Worm (Caenorhabditis elegans) whole organism, early embryonic: ENCODE results near the gene B0454.6.

ENCODE experiments used
- B0310.2 ChIP-seq: sonication (generic microtip); optimal IDR thresholded peaks from 2 replicates; lab custom pipeline; 2016; ENCODE audit warnings: mild to moderate bottlenecking, missing genetic modification characterization, missing compliant biosample characterization
- F13C5.2 ChIP-seq: sonication (generic microtip); optimal IDR thresholded peaks from 2 replicates; lab custom pipeline; 2017; ENCODE audit warnings: mild to moderate bottlenecking, missing genetic modification characterization, inconsistent platforms, missing compliant biosample characterization
- aly-1 ChIP-seq: sonication (generic microtip); optimal IDR thresholded peaks from 2 replicates; lab custom pipeline; 2016; ENCODE audit warnings: missing genetic modification characterization, missing compliant biosample characterization
- ama-1 ChIP-seq: fragments of 150-350 bp; optimal IDR thresholded peaks from 2 replicates; lab custom pipeline; 2014
- ceh-13 ChIP-seq: fragments of 200-800 bp; sonication (Bioruptor generic); optimal IDR thresholded peaks from 2 replicates; lab custom pipeline; 2018; ENCODE audit warnings: mild to moderate bottlenecking, missing genetic modification characterization, missing compliant biosample characterization
- ceh-36 ChIP-seq: sonication (generic microtip); optimal IDR thresholded peaks from 2 replicates; lab custom pipeline; 2016; ENCODE audit warnings: missing genetic modification characterization, inconsistent platforms, missing compliant biosample characterization
- ets-7 ChIP-seq: sonication (generic microtip); optimal IDR thresholded peaks from 2 replicates; lab custom pipeline; 2016; ENCODE audit warnings: missing genotype, missing genetic modification characterization, missing compliant biosample characterization
- flt-1 ChIP-seq: fragments of 200-800 bp; sonication (Bioruptor generic); IDR thresholded peaks from 2 replicates; pipeline ENCODE4 v1.3.6; 2022; ENCODE audit warnings: missing genetic modification characterization, missing compliant biosample characterization
- hmbx-1 ChIP-seq: sonication (generic microtip); optimal IDR thresholded peaks from 2 replicates; lab custom pipeline; 2016; ENCODE audit warnings: mild to moderate bottlenecking, missing genetic modification characterization, missing compliant biosample characterization
- hmg-4 ChIP-seq: fragments of 200-800 bp; sonication (Bioruptor generic); optimal IDR thresholded peaks from 2 replicates; lab custom pipeline; 2018; ENCODE audit warnings: mild to moderate bottlenecking, missing genetic modification characterization, missing compliant biosample characterization
- hnd-1 ChIP-seq: sonication (generic microtip); optimal IDR thresholded peaks from 2 replicates; lab custom pipeline; 2016; ENCODE audit warnings: missing genetic modification characterization, missing compliant biosample characterization
- pes-1 ChIP-seq: fragments of 200-800 bp; sonication (Bioruptor generic); IDR thresholded peaks from 2 replicates; pipeline ENCODE4 v1.3.6; 2022; ENCODE audit warnings: missing genetic modification reagents, missing genetic modification characterization, missing compliant biosample characterization
- scrt-1 ChIP-seq: fragments of 200-800 bp; sonication (Bioruptor generic); IDR thresholded peaks from 2 replicates; pipeline ENCODE4 v1.3.6; 2022; ENCODE audit warnings: missing genetic modification characterization, missing compliant biosample characterization
- sea-1 ChIP-seq: fragments of 200-800 bp; sonication (Bioruptor generic); conservative IDR thresholded peaks from 2 replicates; pipeline ENCODE4 v1.3.6; 2022; ENCODE audit warnings: missing genetic modification characterization, missing compliant biosample characterization
- tbx-11 ChIP-seq: fragments of 200-800 bp; sonication (Bioruptor generic); IDR thresholded peaks from 2 replicates; pipeline ENCODE4 v1.3.6; 2022; ENCODE audit warnings: missing genetic modification characterization, missing compliant biosample characterization
- tbx-37 ChIP-seq: fragments of 200-800 bp; sonication (Bioruptor generic); conservative IDR thresholded peaks from 2 replicates; pipeline ENCODE4 v1.3.6; 2022; ENCODE audit warnings: missing genetic modification reagents, missing genetic modification characterization, missing compliant biosample characterization
- tra-4 ChIP-seq: sonication (generic microtip); optimal IDR thresholded peaks from 2 replicates; lab custom pipeline; 2017; ENCODE audit warnings: missing genetic modification characterization, missing compliant biosample characterization

Gene B0454.6

ce11 chrII:3003667-3004066, 28.9 kb upstream of the B0454.6 start, which contains the start of gene lido-11:
lido-11 (plus strand) TSS chrII:3003967.
- TF ChIP-seq ama-1 (lab: Kevin White, UChicago) = no peak
- TF ChIP-seq hnd-1 (tag; lab: Kevin White, UChicago) = no peak
- TF ChIP-seq pes-1 (GFP tag; lab: Robert Waterston, UW) = no peak
- no peak for TF ChIP-seq hmbx-1 (tag; lab: Kevin White, UChicago)
- no peak for TF ChIP-seq ceh-13 (GFP tag; lab: Kevin White, UChicago)
- TF ChIP-seq tbx-37 (GFP tag; lab: Robert Waterston, UW) = no peak
- TF ChIP-seq F13C5.2 = no peak
- no peak for TF ChIP-seq B0310.2
- TF ChIP-seq scrt-1 = no peak
- TF ChIP-seq tbx-11 (GFP tag; lab: Robert Waterston, UW) = no peak
- TF ChIP-seq flt-1 (GFP tag; lab: Robert Waterston, UW) = no peak
- no peak for TF ChIP-seq sea-1
- no peak for TF ChIP-seq ets-7 (tag; lab: Kevin White, UChicago)
- no peak for TF ChIP-seq hmg-4 (GFP tag; lab: Kevin White, UChicago)
- no peak for TF ChIP-seq ceh-36 (tag; lab: Kevin White, UChicago)

- no peak for TF ChIP-seq ceh-13 (GFP tag; lab: Kevin White, UChicago)
- TF ChIP-seq ets-7 (tag; lab: Kevin White, UChicago) = no peak
- no peak for TF ChIP-seq tbx-11 (GFP tag; lab: Robert Waterston, UW)
- no peak for TF ChIP-seq scrt-1
- TF ChIP-seq tbx-37 (GFP tag; lab: Robert Waterston, UW) = no peak
- TF ChIP-seq B0310.2 = no peak
- no peak for TF ChIP-seq aly-1 (tag; lab: Kevin White, UChicago)
- no peak for TF ChIP-seq tra-4 (tag; lab: Kevin White, UChicago)
- no peak for TF ChIP-seq ceh-36 (tag; lab: Kevin White, UChicago)
- no peak for TF ChIP-seq ama-1 (lab: Kevin White, UChicago)
- TF ChIP-seq F13C5.2 = no peak
Measured at ce11 chrII:3005499-3005898, 27.1 kb upstream of the B0454.6 start, which contains the start of gene lido-12. lido-12 (plus strand) TSS chrII:3005799.

- TF ChIP-seq ets-7 (tag; lab: Kevin White, UChicago) (no peak), flt-1 (GFP tag; lab: Robert Waterston, UW) (no peak), hmg-4 (GFP tag; lab: Kevin White, UChicago) (no peak), F13C5.2 (no peak), aly-1 (tag; lab: Kevin White, UChicago) (no peak), ceh-36 (tag; lab: Kevin White, UChicago) (no peak)
Measured at ce11 chrII:3008400-3008799, 24.2 kb upstream of the B0454.6 start, which contains the start of gene sdz-5. sdz-5 (plus strand) TSS chrII:3008700.

ce11 chrII:3012133-3012532, 20.4 kb upstream of the B0454.6 start, which contains the start of gene C41H7.9:
C41H7.9 (minus strand) TSS chrII:3012233.
- TF ChIP-seq ceh-13 (GFP tag; lab: Kevin White, UChicago) = no peak
- TF ChIP-seq tbx-37 (GFP tag; lab: Robert Waterston, UW) = no peak
- no peak for TF ChIP-seq hnd-1 (tag; lab: Kevin White, UChicago)
- TF ChIP-seq pes-1 (GFP tag; lab: Robert Waterston, UW) = no peak
- no peak for TF ChIP-seq hmbx-1 (tag; lab: Kevin White, UChicago)

- TF ChIP-seq tbx-37 (GFP tag; lab: Robert Waterston, UW) (no peak), F13C5.2 (no peak), ets-7 (tag; lab: Kevin White, UChicago) (no peak), ceh-36 (tag; lab: Kevin White, UChicago) (no peak), hmbx-1 (tag; lab: Kevin White, UChicago) (no peak), ceh-13 (GFP tag; lab: Kevin White, UChicago) (no peak), pes-1 (GFP tag; lab: Robert Waterston, UW) (no peak), sea-1 (no peak), B0310.2 (no peak), tra-4 (tag; lab: Kevin White, UChicago) (no peak), hmg-4 (GFP tag; lab: Kevin White, UChicago) (no peak), hnd-1 (tag; lab: Kevin White, UChicago) (no peak), ama-1 (lab: Kevin White, UChicago) (no peak), tbx-11 (GFP tag; lab: Robert Waterston, UW) (no peak)
Measured at ce11 chrII:3014196-3014849, 18.3 kb upstream of the B0454.6 start, which contains the start of gene C41H7.2. C41H7.2 (plus strand) TSS chrII:3014817.

- TF ChIP-seq hnd-1 (tag; lab: Kevin White, UChicago) (no peak), ama-1 (lab: Kevin White, UChicago) (no peak), aly-1 (tag; lab: Kevin White, UChicago) (no peak), hmbx-1 (tag; lab: Kevin White, UChicago) (no peak), tbx-11 (GFP tag; lab: Robert Waterston, UW) (no peak), tra-4 (tag; lab: Kevin White, UChicago) (no peak), pes-1 (GFP tag; lab: Robert Waterston, UW) (no peak), B0310.2 (no peak), tbx-37 (GFP tag; lab: Robert Waterston, UW) (no peak), hmg-4 (GFP tag; lab: Kevin White, UChicago) (no peak), scrt-1 (no peak), sea-1 (no peak)
Measured at ce11 chrII:3019807-3020206, 12.8 kb upstream of the B0454.6 start, which contains the start of gene clec-3. clec-3 (minus strand) TSS chrII:3019907.

- no peak for TF ChIP-seq pes-1 (GFP tag; lab: Robert Waterston, UW)
Measured at ce11 chrII:3020899-3021298, 11.7 kb upstream of the B0454.6 start.
